Fruit fly (Drosophila melanogaster): Measurements from ENCODE around the gene Alp1.

The Alp1 gene

dm6 chr3L:21398156-21398555 lies 46.5 kb downstream of the Alp1 start:
- no peak for TF ChIP-seq CG10348 (GFP tag; IDR thresholded peaks at IDR 0.05)
- no peak for TF ChIP-seq CG17806 (tag; optimal IDR thresholded peaks at IDR 0.05)
- no peak for TF ChIP-seq D1 (tag; optimal IDR thresholded peaks at IDR 0.05)
- no peak for TF ChIP-seq CG15710 (tag; optimal IDR thresholded peaks at IDR 0.05)
- no peak for TF ChIP-seq CG8159 (tag; optimal IDR thresholded peaks at IDR 0.05)
- TF ChIP-seq Snoo (tag; optimal IDR thresholded peaks at IDR 0.05) = no peak
- TF ChIP-seq gl (tag; optimal IDR thresholded peaks at IDR 0.05) = no peak
- TF ChIP-seq Ets98B (GFP tag; IDR thresholded peaks at IDR 0.05) = no peak
- TF ChIP-seq fd96Ca (GFP tag; IDR thresholded peaks at IDR 0.05) = no peak
- no peak for TF ChIP-seq rn (GFP tag; IDR thresholded peaks at IDR 0.05)
- TF ChIP-seq Pif1A (GFP tag; optimal IDR thresholded peaks at IDR 0.05) = no peak
- TF ChIP-seq CG14655 (GFP tag; optimal IDR thresholded peaks at IDR 0.05) = no peak
- TF ChIP-seq CG4496 (GFP tag; IDR thresholded peaks at IDR 0.05) = no peak
- no peak for TF ChIP-seq CG32121 (GFP tag; IDR thresholded peaks at IDR 0.05)
- TF ChIP-seq Pif1B (GFP tag; optimal IDR thresholded peaks at IDR 0.05) = no peak
- no peak for TF ChIP-seq CG13204 (GFP tag; optimal IDR thresholded peaks at IDR 0.05)
- no peak for TF ChIP-seq CG8301 (tag; optimal IDR thresholded peaks at IDR 0.05)
